Worm (Caenorhabditis elegans): ENCODE data around the gene str-136.
A peak's percentile ranks its signal among the peaks of the same experiment; 100 is the strongest.

Gene str-136

ce11 chrV:8238290-8238689, 40.4 kb downstream of the str-136 start, which contains the start of gene rol-3:
Gene rol-3 (minus strand): TSS chrV:8238409.
- no peak for TF ChIP-seq W03F9.2 (tag; optimal IDR thresholded peaks at IDR 0.05)
- no peak for TF ChIP-seq dao-5 (tag; optimal IDR thresholded peaks at IDR 0.05)
- TF ChIP-seq him-1 (tag; optimal IDR thresholded peaks at IDR 0.05) = no peak

DNA sequence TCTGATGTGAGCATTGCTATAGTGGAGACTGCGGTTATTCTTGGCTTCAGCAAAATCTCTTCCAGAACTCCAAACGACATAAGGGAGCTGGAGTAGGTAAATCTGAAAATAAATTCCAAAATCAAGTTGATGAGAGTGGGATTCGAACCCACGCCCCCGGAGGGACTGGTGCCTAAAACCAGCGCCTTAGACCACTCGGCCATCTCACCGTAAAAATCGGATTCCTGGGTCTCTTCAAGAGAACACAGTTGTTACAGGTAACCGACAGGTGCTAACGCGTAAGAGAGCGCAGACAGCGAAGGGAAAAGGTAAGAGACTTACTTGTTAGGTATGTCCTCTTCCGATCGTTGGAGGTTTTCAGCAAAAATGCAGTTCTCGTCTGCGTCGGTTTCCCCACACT, 43.4 kb downstream of the str-136 start:
- TF ChIP-seq dao-5 (tag; optimal IDR thresholded peaks at IDR 0.05) (no peak), W03F9.2 (tag; optimal IDR thresholded peaks at IDR 0.05) (no peak), him-1 (tag; optimal IDR thresholded peaks at IDR 0.05) (no peak)

DNA sequence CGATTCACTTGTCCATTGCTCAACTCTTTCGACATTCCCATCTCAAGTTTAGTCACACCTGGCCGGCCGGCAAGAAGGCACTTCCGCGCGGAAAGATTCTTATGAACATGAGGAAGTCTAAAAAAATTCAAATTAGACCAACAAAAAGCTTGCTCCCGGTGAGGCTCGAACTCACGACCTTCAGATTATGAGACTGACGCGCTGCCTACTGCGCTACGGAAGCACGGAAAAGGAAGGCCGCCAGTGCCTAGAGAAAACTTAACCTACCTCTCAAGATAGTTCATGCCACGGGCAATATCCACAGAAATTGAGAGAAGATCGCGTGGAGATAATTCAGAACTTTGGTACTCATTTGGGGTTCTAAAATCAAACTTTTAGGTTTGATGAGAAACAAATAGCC, 48.7 kb downstream of the str-136 start:
- TF ChIP-seq W03F9.2 (tag; optimal IDR thresholded peaks at IDR 0.05) (no peak), him-1 (tag; optimal IDR thresholded peaks at IDR 0.05) (no peak), dao-5 (tag; optimal IDR thresholded peaks at IDR 0.05) (no peak)

ce11 chrV:8228712-8229119, 50.0 kb downstream of the str-136 start:
- TF ChIP-seq W03F9.2 (tag; optimal IDR thresholded peaks at IDR 0.05) (peak; percentile 82), him-1 (tag; optimal IDR thresholded peaks at IDR 0.05) (peak; percentile 24), dao-5 (tag; optimal IDR thresholded peaks at IDR 0.05) (no peak)

Measured in whole organism, L4/young adult.